Worm (Caenorhabditis elegans) whole organism, early embryonic: ENCODE data around the gene pho-8.

ENCODE experiments used
- B0310.2 ChIP-seq: sonication (generic microtip); optimal IDR thresholded peaks from 2 replicates; lab custom pipeline; 2016; ENCODE audit warnings: mild to moderate bottlenecking, missing genetic modification characterization, missing compliant biosample characterization
- ama-1 ChIP-seq: fragments of 150-350 bp; optimal IDR thresholded peaks from 2 replicates; lab custom pipeline; 2014
- ceh-13 ChIP-seq: fragments of 200-800 bp; sonication (Bioruptor generic); optimal IDR thresholded peaks from 2 replicates; lab custom pipeline; 2018; ENCODE audit warnings: mild to moderate bottlenecking, missing genetic modification characterization, missing compliant biosample characterization
- ets-7 ChIP-seq: sonication (generic microtip); optimal IDR thresholded peaks from 2 replicates; lab custom pipeline; 2016; ENCODE audit warnings: missing genotype, missing genetic modification characterization, missing compliant biosample characterization
- flt-1 ChIP-seq: fragments of 200-800 bp; sonication (Bioruptor generic); IDR thresholded peaks from 2 replicates; pipeline ENCODE4 v1.3.6; 2022; ENCODE audit warnings: missing genetic modification characterization, missing compliant biosample characterization
- hmbx-1 ChIP-seq: sonication (generic microtip); optimal IDR thresholded peaks from 2 replicates; lab custom pipeline; 2016; ENCODE audit warnings: mild to moderate bottlenecking, missing genetic modification characterization, missing compliant biosample characterization

- no peak for TF ChIP-seq hmbx-1 (tag; lab: Kevin White, UChicago)
- no peak for TF ChIP-seq flt-1
- TF ChIP-seq ama-1 (lab: Kevin White, UChicago) = no peak
- TF ChIP-seq ceh-13 (GFP tag; lab: Kevin White, UChicago) = no peak
- no peak for TF ChIP-seq B0310.2 (tag; lab: Kevin White, UChicago)
- TF ChIP-seq ets-7 (tag; lab: Kevin White, UChicago) = no peak
Measured at ce11 chrV:11854905-11855304, 21.5 kb downstream of the pho-8 start.
